Worm (Caenorhabditis elegans) whole organism, midembryonic: ENCODE data around the gene C34E10.10.

ENCODE experiments used
- T22C8.4 ChIP-seq: fragments of 200-800 bp; sonication (Bioruptor generic); IDR thresholded peaks from 2 replicates; pipeline ENCODE4 v1.3.6; 2022; ENCODE audit warnings: missing genetic modification characterization, missing compliant biosample characterization
- cog-1 ChIP-seq: sonication (generic microtip); optimal IDR thresholded peaks from 2 replicates; lab custom pipeline; 2016; ENCODE audit warnings: missing genetic modification characterization, missing compliant biosample characterization
- flt-1 ChIP-seq: fragments of 200-800 bp; sonication (Bioruptor generic); IDR thresholded peaks from 2 replicates; pipeline ENCODE4 v1.3.6; 2022; ENCODE audit warnings: missing genetic modification characterization, missing compliant biosample characterization
- klf-2 ChIP-seq: fragments of 200-800 bp; sonication (Bioruptor generic); conservative IDR thresholded peaks from 2 replicates; pipeline ENCODE4 v1.3.6; 2022; ENCODE audit warnings: missing genetic modification reagents, missing genetic modification characterization, missing compliant biosample characterization
- med-1 ChIP-seq: sonication (generic microtip); optimal IDR thresholded peaks from 2 replicates; lab custom pipeline; 2017; ENCODE audit warnings: missing genetic modification characterization, mild to moderate bottlenecking, missing compliant biosample characterization, antibody characterized with exemption, missing genetic modification reagents; ENCODE audit not compliant: insufficient read depth
- ref-1 ChIP-seq: fragments of 200-800 bp; sonication (Bioruptor generic); conservative IDR thresholded peaks from 2 replicates; pipeline ENCODE4 v1.3.6; 2022; ENCODE audit warnings: missing genetic modification reagents, missing genetic modification characterization, missing compliant biosample characterization
- tab-1 ChIP-seq: fragments of 200-800 bp; sonication (Bioruptor generic); IDR thresholded peaks from 2 replicates; pipeline ENCODE4 v1.3.6; 2022; ENCODE audit warnings: missing genetic modification characterization, missing compliant biosample characterization
- ztf-23 ChIP-seq: fragments of 200-800 bp; sonication (Bioruptor generic); IDR thresholded peaks from 2 replicates; pipeline ENCODE4 v1.3.6; 2022; ENCODE audit warnings: missing genetic modification reagents, missing genetic modification characterization, missing compliant biosample characterization
- ztf-29 ChIP-seq: fragments of 200-800 bp; sonication (Bioruptor generic); IDR thresholded peaks from 2 replicates; pipeline ENCODE4 v1.3.6; 2022; ENCODE audit warnings: missing genetic modification reagents, missing genetic modification characterization, missing compliant biosample characterization

The C34E10.10 gene

ce11 chrIII:5201267-5201666 lies 26.4 kb downstream of the C34E10.10 start:
- TF ChIP-seq T22C8.4 (GFP tag; lab: Robert Waterston, UW): no peak
- TF ChIP-seq klf-2: no peak
- TF ChIP-seq flt-1 (GFP tag; lab: Robert Waterston, UW): no peak
- no peak for TF ChIP-seq med-1 (GFP tag; lab: Kevin White, UChicago)

- TF ChIP-seq T22C8.4 (GFP tag; lab: Robert Waterston, UW): no peak
- no peak for TF ChIP-seq cog-1 (tag; lab: Kevin White, UChicago)
- TF ChIP-seq klf-2: no peak
- TF ChIP-seq med-1 (GFP tag; lab: Kevin White, UChicago): no peak
- TF ChIP-seq ref-1 (GFP tag; lab: Robert Waterston, UW): no peak
Measured at ce11 chrIII:5200349-5200748, 27.3 kb downstream of the C34E10.10 start.

- TF ChIP-seq klf-2: no peak
- TF ChIP-seq ztf-29: no peak
- no peak for TF ChIP-seq med-1 (GFP tag; lab: Kevin White, UChicago)
- TF ChIP-seq ref-1 (GFP tag; lab: Robert Waterston, UW): no peak
- TF ChIP-seq T22C8.4 (GFP tag; lab: Robert Waterston, UW): no peak
- no peak for TF ChIP-seq flt-1 (GFP tag; lab: Robert Waterston, UW)
- no peak for TF ChIP-seq cog-1 (tag; lab: Kevin White, UChicago)
- TF ChIP-seq tab-1 (GFP tag; lab: Robert Waterston, UW): no peak
- TF ChIP-seq ztf-23: no peak
Measured at ce11 chrIII:5199577-5199976, 28.1 kb downstream of the C34E10.10 start, which contains the start of gene emb-8. Gene emb-8 (minus strand): TSS chrIII:5199677.

ce11 chrIII:5196298-5197045 lies 31.2 kb downstream of the C34E10.10 start:
- TF ChIP-seq klf-2 (no peak), ref-1 (GFP tag; lab: Robert Waterston, UW) (no peak), ztf-29 (no peak), tab-1 (GFP tag; lab: Robert Waterston, UW) (no peak), T22C8.4 (GFP tag; lab: Robert Waterston, UW) (no peak), ztf-23 (no peak), flt-1 (GFP tag; lab: Robert Waterston, UW) (no peak), cog-1 (tag; lab: Kevin White, UChicago) (no peak), med-1 (GFP tag; lab: Kevin White, UChicago) (no peak)

ce11 chrIII:5195690-5196089 lies 32.0 kb downstream of the C34E10.10 start, which contains the start of gene moc-6:
Gene moc-6 (plus strand): TSS chrIII:5195990.
- TF ChIP-seq ref-1 (GFP tag; lab: Robert Waterston, UW) (no peak), klf-2 (no peak), T22C8.4 (GFP tag; lab: Robert Waterston, UW) (0 out of 2 replicates have a peak, but pooled peaks have one; percentile 23)

ce11 chrIII:5193266-5193665 lies 34.4 kb downstream of the C34E10.10 start:
- TF ChIP-seq tab-1 (GFP tag; lab: Robert Waterston, UW) (no peak), flt-1 (GFP tag; lab: Robert Waterston, UW) (no peak), cog-1 (tag; lab: Kevin White, UChicago) (no peak), med-1 (GFP tag; lab: Kevin White, UChicago) (no peak), klf-2 (no peak), ref-1 (GFP tag; lab: Robert Waterston, UW) (no peak), T22C8.4 (GFP tag; lab: Robert Waterston, UW) (no peak), ztf-29 (no peak), ztf-23 (no peak)

- no peak for TF ChIP-seq ref-1 (GFP tag; lab: Robert Waterston, UW)
- no peak for TF ChIP-seq flt-1 (GFP tag; lab: Robert Waterston, UW)
- TF ChIP-seq ztf-23: no peak
- TF ChIP-seq med-1 (GFP tag; lab: Kevin White, UChicago): no peak
- no peak for TF ChIP-seq klf-2
- TF ChIP-seq tab-1 (GFP tag; lab: Robert Waterston, UW): no peak
- TF ChIP-seq cog-1 (tag; lab: Kevin White, UChicago): no peak
- TF ChIP-seq ztf-29: no peak
- no peak for TF ChIP-seq T22C8.4 (GFP tag; lab: Robert Waterston, UW)
Measured at ce11 chrIII:5190671-5191174, 37.0 kb downstream of the C34E10.10 start, which contains the start of gene hira-1. Gene hira-1 (plus strand): TSS chrIII:5191124.

- peak; percentile 37; the same call in 1 of the 2 replicates for TF ChIP-seq flt-1 (GFP tag; lab: Robert Waterston, UW)
- no peak for TF ChIP-seq ztf-23
Measured at ce11 chrIII:5190179-5190578, 37.5 kb downstream of the C34E10.10 start.

ce11 chrIII:5188426-5188825 lies 39.3 kb downstream of the C34E10.10 start, which contains the start of gene K10D2.8:
Gene K10D2.8 (plus strand): TSS chrIII:5188726.
- TF ChIP-seq cog-1 (tag; lab: Kevin White, UChicago): no peak

ce11 chrIII:5185620-5186019 lies 42.1 kb downstream of the C34E10.10 start, which contains the start of gene pup-2:
Gene pup-2 (plus strand): TSS chrIII:5185920.
- TF ChIP-seq klf-2 (no peak), flt-1 (GFP tag; lab: Robert Waterston, UW) (no peak), cog-1 (tag; lab: Kevin White, UChicago) (no peak), tab-1 (GFP tag; lab: Robert Waterston, UW) (no peak), ref-1 (GFP tag; lab: Robert Waterston, UW) (no peak)
